Worm (Caenorhabditis elegans) whole organism, L1 larva: ENCODE data around the gene osm-10.

ENCODE experiments used
- C04F5.9 ChIP-seq: sonication (generic microtip); optimal IDR thresholded peaks from 2 replicates; lab custom pipeline; 2016; ENCODE audit warnings: missing genetic modification characterization, missing compliant biosample characterization
- C16A3.4 ChIP-seq: fragments of 150-350 bp; optimal IDR thresholded peaks from 2 replicates; lab custom pipeline; 2014; ENCODE audit warnings: missing biosample characterization, missing genetic modification characterization
- C34B4.2 ChIP-seq: sonication (generic microtip); optimal IDR thresholded peaks from 2 replicates; lab custom pipeline; 2017; ENCODE audit warnings: mild to moderate bottlenecking, missing genetic modification characterization, missing compliant biosample characterization
- Y116A8C.19 ChIP-seq: sonication (generic microtip); optimal IDR thresholded peaks from 2 replicates; lab custom pipeline; 2016; ENCODE audit warnings: missing compliant biosample characterization, missing genetic modification characterization, borderline replicate concordance
- aha-1 ChIP-seq: fragments of 150-350 bp; optimal IDR thresholded peaks from 2 replicates; lab custom pipeline; 2014; ENCODE audit warnings: missing biosample characterization, missing genetic modification characterization
- aly-2 ChIP-seq: fragments of 150-350 bp; optimal IDR thresholded peaks from 2 replicates; lab custom pipeline; 2014; ENCODE audit warnings: missing biosample characterization, missing genetic modification characterization
- ama-1 ChIP-seq: fragments of 150-350 bp; optimal IDR thresholded peaks from 2 replicates; lab custom pipeline; 2014
- ceh-8 ChIP-seq: fragments of 200-800 bp; sonication (Bioruptor generic); optimal IDR thresholded peaks from 2 replicates; lab custom pipeline; 2018; ENCODE audit warnings: mild to moderate bottlenecking, missing genetic modification characterization, moderate library complexity, missing compliant biosample characterization
- ceh-88 ChIP-seq: fragments of 200-800 bp; sonication (Bioruptor generic); IDR thresholded peaks from 2 replicates; pipeline ENCODE4 v1.3.6; 2022; ENCODE audit warnings: missing genetic modification characterization, missing compliant biosample characterization
- ceh-90 ChIP-seq: sonication (generic microtip); optimal IDR thresholded peaks from 2 replicates; lab custom pipeline; 2016; ENCODE audit warnings: missing genetic modification characterization, missing compliant biosample characterization
- ces-1 ChIP-seq: fragments of 150-350 bp; optimal IDR thresholded peaks from 2 replicates; lab custom pipeline; 2014; ENCODE audit warnings: missing biosample characterization, missing genetic modification reagents, missing genetic modification characterization
- dpl-1 ChIP-seq, 3 experiments: fragments of 150-350 bp in 2 of 3; sonication (generic microtip) in 1 of 3; optimal IDR thresholded peaks; 2 replicates each; lab custom pipeline; 2014 to 2017; ENCODE audit warnings: missing biosample characterization in 3 of 3, missing genetic modification characterization in 3 of 3, missing genetic modification reagents in 3 of 3
- efl-3 ChIP-seq: fragments of 200-800 bp; sonication (Bioruptor generic); optimal IDR thresholded peaks from 2 replicates; lab custom pipeline; 2018; ENCODE audit warnings: mild to moderate bottlenecking, missing genetic modification characterization, missing compliant biosample characterization
- egl-13 ChIP-seq: sonication (generic microtip); optimal IDR thresholded peaks from 2 replicates; lab custom pipeline; 2016; ENCODE audit warnings: missing genotype, missing genetic modification reagents, missing genetic modification characterization, missing compliant biosample characterization
- egl-27 ChIP-seq, 2 experiments: fragments of 150-350 bp in 1 of 2; sonication (generic microtip); optimal IDR thresholded peaks; 3 replicates each; lab custom pipeline; 2017 to 2018; ENCODE audit warnings: missing biosample characterization in 2 of 2, missing genetic modification characterization in 2 of 2, missing genetic modification reagents in 2 of 2
- elt-2 ChIP-seq: sonication (generic microtip); optimal IDR thresholded peaks from 2 replicates; lab custom pipeline; 2016; ENCODE audit warnings: missing genetic modification characterization, mild to moderate bottlenecking, inconsistent platforms, missing compliant biosample characterization, missing genetic modification reagents
- elt-3 ChIP-seq, 6 experiments: fragments of 150-350 bp in 1 of 6; sonication (generic microtip); optimal IDR thresholded peaks; 2 replicates each; lab custom pipeline; 2017 to 2018; ENCODE audit warnings: missing biosample characterization in 6 of 6, missing genetic modification characterization in 6 of 6, inconsistent platforms in 1 of 6
- ets-5 ChIP-seq: fragments of 200-800 bp; sonication (Bioruptor generic); IDR thresholded peaks from 2 replicates; pipeline ENCODE4 v1.3.6; 2022; ENCODE audit warnings: missing genetic modification characterization, missing compliant biosample characterization
- fos-1 ChIP-seq: fragments of 150-350 bp; optimal IDR thresholded peaks from 2 replicates; lab custom pipeline; 2014; ENCODE audit warnings: missing biosample characterization, missing genetic modification characterization
- hlh-4 ChIP-seq: sonication (generic microtip); optimal IDR thresholded peaks from 2 replicates; lab custom pipeline; 2016; ENCODE audit warnings: mild to moderate bottlenecking, missing genetic modification characterization, missing compliant biosample characterization
- irx-1 ChIP-seq: sonication (generic microtip); optimal IDR thresholded peaks from 2 replicates; lab custom pipeline; 2016; ENCODE audit warnings: missing genetic modification characterization, missing compliant biosample characterization
- isw-1 ChIP-seq: fragments of 200-800 bp; sonication (Bioruptor generic); IDR thresholded peaks from 2 replicates; pipeline ENCODE4 v1.3.6; 2022; ENCODE audit warnings: missing genetic modification characterization, missing compliant biosample characterization
- lin-13 ChIP-seq: fragments of 150-350 bp; optimal IDR thresholded peaks from 2 replicates; lab custom pipeline; 2014; ENCODE audit warnings: missing biosample characterization, missing genetic modification reagents, missing genetic modification characterization
- lin-14 ChIP-seq: fragments of 200-800 bp; sonication (Bioruptor generic); optimal IDR thresholded peaks from 2 replicates; lab custom pipeline; 2018; ENCODE audit warnings: mild to moderate bottlenecking, missing genetic modification characterization, moderate library complexity, missing compliant biosample characterization
- lin-15B ChIP-seq: fragments of 150-350 bp; sonication (generic microtip); optimal IDR thresholded peaks from 3 replicates; lab custom pipeline; 2014; ENCODE audit warnings: missing biosample characterization, missing genetic modification characterization
- lin-39 ChIP-seq: fragments of 150-350 bp; optimal IDR thresholded peaks from 2 replicates; lab custom pipeline; 2014; ENCODE audit warnings: missing biosample characterization, missing genetic modification reagents, missing genetic modification characterization
- lir-3 ChIP-seq: sonication (generic microtip); optimal IDR thresholded peaks from 2 replicates; lab custom pipeline; 2016; ENCODE audit warnings: mild to moderate bottlenecking, missing genetic modification characterization, moderate library complexity, missing compliant biosample characterization; ENCODE audit not compliant: poor library complexity
- mab-9 ChIP-seq: fragments of 200-800 bp; sonication (Bioruptor generic); IDR thresholded peaks from 2 replicates; pipeline ENCODE4 v1.3.6; 2022; ENCODE audit warnings: missing genetic modification reagents, missing genetic modification characterization, missing compliant biosample characterization
- mdl-1 ChIP-seq, 2 experiments: fragments of 150-350 bp; optimal IDR thresholded peaks; 2 replicates each; lab custom pipeline; 2014 to 2017; ENCODE audit warnings: missing biosample characterization in 2 of 2, missing genetic modification characterization in 2 of 2, inconsistent platforms in 1 of 2
- mef-2 ChIP-seq: fragments of 150-350 bp; optimal IDR thresholded peaks from 2 replicates; lab custom pipeline; 2014; ENCODE audit warnings: missing biosample characterization, missing genetic modification characterization
- mep-1 ChIP-seq: fragments of 150-350 bp; optimal IDR thresholded peaks from 2 replicates; lab custom pipeline; 2014; ENCODE audit warnings: missing biosample characterization, missing genetic modification characterization
- nhr-11 ChIP-seq: fragments of 150-350 bp; optimal IDR thresholded peaks from 2 replicates; lab custom pipeline; 2014; ENCODE audit warnings: missing biosample characterization, missing genetic modification characterization
- nhr-12 ChIP-seq: sonication (generic microtip); optimal IDR thresholded peaks from 2 replicates; lab custom pipeline; 2017; ENCODE audit warnings: missing biosample characterization, missing genetic modification characterization
- nhr-20 ChIP-seq: sonication (generic microtip); optimal IDR thresholded peaks from 2 replicates; lab custom pipeline; 2016; ENCODE audit warnings: mild to moderate bottlenecking, missing genetic modification characterization, missing compliant biosample characterization
- nhr-237 ChIP-seq: fragments of 150-350 bp; optimal IDR thresholded peaks from 2 replicates; lab custom pipeline; 2014; ENCODE audit warnings: missing biosample characterization, missing genetic modification characterization
- nhr-28 ChIP-seq: fragments of 150-350 bp; optimal IDR thresholded peaks from 2 replicates; lab custom pipeline; 2014; ENCODE audit warnings: missing biosample characterization, missing genetic modification characterization
- nhr-47 ChIP-seq: sonication (generic microtip); optimal IDR thresholded peaks from 2 replicates; lab custom pipeline; 2016; ENCODE audit warnings: mild to moderate bottlenecking, missing genetic modification characterization, moderate library complexity, missing compliant biosample characterization
- nhr-76 ChIP-seq: sonication (generic microtip); optimal IDR thresholded peaks from 2 replicates; lab custom pipeline; 2017; ENCODE audit warnings: missing biosample characterization, missing genetic modification characterization
- nhr-77 ChIP-seq: fragments of 150-350 bp; optimal IDR thresholded peaks from 2 replicates; lab custom pipeline; 2014; ENCODE audit warnings: missing biosample characterization, missing genetic modification characterization
- nhr-90 ChIP-seq: sonication (generic microtip); optimal IDR thresholded peaks from 2 replicates; lab custom pipeline; 2016; ENCODE audit warnings: mild to moderate bottlenecking, missing genetic modification characterization, missing compliant biosample characterization; ENCODE audit not compliant: poor library complexity
- pqm-1 ChIP-seq: sonication (generic microtip); optimal IDR thresholded peaks from 3 replicates; lab custom pipeline; 2017; ENCODE audit warnings: missing biosample characterization, missing genetic modification characterization
- rnt-1 ChIP-seq: sonication (generic microtip); optimal IDR thresholded peaks from 2 replicates; lab custom pipeline; 2016; ENCODE audit warnings: mild to moderate bottlenecking, missing genetic modification characterization, moderate library complexity, missing compliant biosample characterization
- skn-1 ChIP-seq: fragments of 150-350 bp; optimal IDR thresholded peaks from 2 replicates; lab custom pipeline; 2014; ENCODE audit warnings: missing biosample characterization, missing genetic modification characterization
- snpc-4 ChIP-seq: fragments of 150-350 bp; optimal IDR thresholded peaks from 2 replicates; lab custom pipeline; 2014; ENCODE audit warnings: missing biosample characterization, missing genetic modification characterization
- sox-4 ChIP-seq: sonication (generic microtip); optimal IDR thresholded peaks from 2 replicates; lab custom pipeline; 2016; ENCODE audit warnings: missing genetic modification characterization, missing compliant biosample characterization
- sup-37 ChIP-seq: fragments of 200-800 bp; sonication (Bioruptor generic); optimal IDR thresholded peaks from 2 replicates; lab custom pipeline; 2018; ENCODE audit warnings: mild to moderate bottlenecking, missing genetic modification characterization, missing compliant biosample characterization
- swsn-7 ChIP-seq: sonication (generic microtip); optimal IDR thresholded peaks from 2 replicates; lab custom pipeline; 2016; ENCODE audit warnings: missing genetic modification characterization, missing compliant biosample characterization
- unc-62 ChIP-seq: fragments of 150-350 bp; optimal IDR thresholded peaks from 2 replicates; lab custom pipeline; 2014; ENCODE audit warnings: missing biosample characterization, missing genetic modification reagents, missing genetic modification characterization
- unc-86 ChIP-seq: sonication (generic microtip); optimal IDR thresholded peaks from 2 replicates; lab custom pipeline; 2016; ENCODE audit warnings: missing genetic modification characterization, missing compliant biosample characterization
- unc-98 ChIP-seq: fragments of 200-800 bp; sonication (Bioruptor generic); IDR thresholded peaks from 2 replicates; pipeline ENCODE4 v1.3.6; 2022; ENCODE audit warnings: missing genetic modification characterization, missing compliant biosample characterization
- xbp-1 ChIP-seq: sonication (generic microtip); optimal IDR thresholded peaks from 2 replicates; lab custom pipeline; 2016; ENCODE audit warnings: missing genetic modification characterization, missing compliant biosample characterization
- zip-4 ChIP-seq: fragments of 200-800 bp; sonication (Bioruptor generic); optimal IDR thresholded peaks from 2 replicates; lab custom pipeline; 2018; ENCODE audit warnings: mild to moderate bottlenecking, missing genetic modification characterization, moderate library complexity, missing compliant biosample characterization
- ztf-11 ChIP-seq, 2 experiments: sonication (generic microtip); optimal IDR thresholded peaks; 2 replicates each; lab custom pipeline; 2016 to 2017; ENCODE audit warnings: missing genetic modification characterization in 2 of 2, missing biosample characterization in 1 of 2, missing compliant biosample characterization in 1 of 2
- ztf-4 ChIP-seq: fragments of 150-350 bp; optimal IDR thresholded peaks from 2 replicates; lab custom pipeline; 2014; ENCODE audit warnings: missing biosample characterization, missing genetic modification characterization

The osm-10 gene

ce11 chrIII:7278491-7278890 is 35.4 kb downstream of the osm-10 start:
- TF ChIP-seq C34B4.2 (tag; lab: Kevin White, UChicago), result no peak
- TF ChIP-seq mef-2 (tag; lab: Kevin White, UChicago), result no peak
- no peak for TF ChIP-seq nhr-76
- peak; percentile 15 for TF ChIP-seq lin-13 (GFP tag; lab: Kevin White, UChicago)
- TF ChIP-seq ceh-90 (tag; lab: Kevin White, UChicago), result no peak
- TF ChIP-seq rnt-1 (tag; lab: Kevin White, UChicago), result peak; percentile 16
- TF ChIP-seq ztf-11 (tag; optimal IDR thresholded peaks at IDR 0.05; lab: Kevin White, UChicago), result no peak
- TF ChIP-seq nhr-20, result peak; percentile 64
- TF ChIP-seq pqm-1 (tag; lab: Kevin White, UChicago), result no peak
- peak; percentile 41 to 65 (median 64) for TF ChIP-seq dpl-1 (GFP tag; optimal IDR thresholded peaks at IDR 0.05; lab: Kevin White, UChicago)
- peak; percentile 64 for TF ChIP-seq fos-1
- TF ChIP-seq ces-1 (GFP tag; lab: Kevin White, UChicago), result no peak
- TF ChIP-seq hlh-4, result no peak
- no peak for TF ChIP-seq ets-5 (GFP tag; lab: Robert Waterston, UW)
- TF ChIP-seq egl-13 (tag; lab: Kevin White, UChicago), result no peak
- peak; percentile 51 for TF ChIP-seq xbp-1 (tag; lab: Kevin White, UChicago)
- TF ChIP-seq unc-98 (GFP tag; lab: Robert Waterston, UW), result no peak
- peak; percentile 7 for TF ChIP-seq ceh-8
- peak in 1 of 2 experiments; percentile 37 for TF ChIP-seq mdl-1 (tag; optimal IDR thresholded peaks at IDR 0.05; lab: Kevin White, UChicago)
- TF ChIP-seq C04F5.9 (tag; lab: Kevin White, UChicago), result no peak
- no peak for TF ChIP-seq lin-15B (tag; lab: Kevin White, UChicago)
- peak; percentile 74 for TF ChIP-seq nhr-47 (tag; lab: Kevin White, UChicago)
- TF ChIP-seq nhr-77 (tag; lab: Kevin White, UChicago), result no peak
- no peak for TF ChIP-seq egl-27 (tag; optimal IDR thresholded peaks at IDR 0.05; lab: Kevin White, UChicago)
- TF ChIP-seq unc-86 (tag; lab: Kevin White, UChicago), result no peak
- no peak for TF ChIP-seq ama-1 (lab: Kevin White, UChicago)
- no peak for TF ChIP-seq efl-3 (GFP tag; lab: Kevin White, UChicago)
- TF ChIP-seq nhr-90 (tag; lab: Kevin White, UChicago), result peak; percentile 48
- peak; percentile 26 for TF ChIP-seq mep-1 (tag; lab: Kevin White, UChicago)
- TF ChIP-seq elt-3 (tag; optimal IDR thresholded peaks at IDR 0.05; lab: Kevin White, UChicago), result no peak
- peak; percentile 78 for TF ChIP-seq C16A3.4 (tag; lab: Kevin White, UChicago)
- no peak for TF ChIP-seq nhr-28
- no peak for TF ChIP-seq sup-37 (GFP tag; lab: Kevin White, UChicago)
- TF ChIP-seq nhr-12, result no peak
- TF ChIP-seq lin-39 (tag; lab: Kevin White, UChicago), result no peak
- peak; percentile 76 for TF ChIP-seq skn-1 (tag; lab: Kevin White, UChicago)
- TF ChIP-seq sox-4 (tag; lab: Kevin White, UChicago), result peak; percentile 11
- peak; percentile 66 for TF ChIP-seq elt-2 (tag; lab: Kevin White, UChicago)
- TF ChIP-seq ceh-88, result no peak
- TF ChIP-seq lin-14 (GFP tag; lab: Kevin White, UChicago), result peak; percentile 41
- peak; percentile 43 for TF ChIP-seq irx-1 (tag; lab: Kevin White, UChicago)
- TF ChIP-seq snpc-4, result peak; percentile 98
- no peak for TF ChIP-seq nhr-237 (tag; lab: Kevin White, UChicago)
- no peak for TF ChIP-seq ztf-4
- no peak for TF ChIP-seq aha-1 (tag; lab: Kevin White, UChicago)
- TF ChIP-seq unc-62 (GFP tag; lab: Kevin White, UChicago), result no peak
- peak; percentile 72 for TF ChIP-seq swsn-7 (tag; lab: Kevin White, UChicago)
- no peak for TF ChIP-seq aly-2 (tag; lab: Kevin White, UChicago)
- TF ChIP-seq lir-3, result no peak
- no peak for TF ChIP-seq nhr-11
- TF ChIP-seq Y116A8C.19 (tag; lab: Kevin White, UChicago), result no peak
- no peak for TF ChIP-seq mab-9
- peak; percentile 38 for TF ChIP-seq isw-1 (GFP tag; lab: Robert Waterston, UW)
- TF ChIP-seq zip-4 (GFP tag; lab: Kevin White, UChicago), result peak; percentile 54
